Fruit fly (Drosophila melanogaster) whole organism, pupa: ENCODE results near the gene Blimp-1.

ENCODE experiments used
- CG10348 ChIP-seq: fragments of 200-800 bp; sonication (Bioruptor generic); IDR thresholded peaks from 2 replicates; pipeline ENCODE4 v1.3.6; 2022; ENCODE audit warnings: missing biosample characterization, missing genetic modification characterization
- CG14655 ChIP-seq: fragments of 200-800 bp; sonication (Bioruptor generic); optimal IDR thresholded peaks from 3 replicates; lab custom pipeline; 2017; ENCODE audit warnings: mild to moderate bottlenecking, missing biosample characterization, missing genetic modification reagents, missing genetic modification characterization
- CG15710 ChIP-seq: fragments of 200-800 bp; sonication (Bioruptor generic); optimal IDR thresholded peaks from 2 replicates; lab custom pipeline; 2018; ENCODE audit warnings: missing biosample characterization, mild to moderate bottlenecking, missing genetic modification characterization, moderate library complexity
- CG17806 ChIP-seq: fragments of 200-800 bp; sonication (Bioruptor generic); optimal IDR thresholded peaks from 2 replicates; lab custom pipeline; 2018; ENCODE audit warnings: missing biosample characterization, mild to moderate bottlenecking, missing genetic modification characterization, moderate library complexity
- CG4496 ChIP-seq: fragments of 200-800 bp; sonication (Bioruptor generic); IDR thresholded peaks from 3 replicates; pipeline ENCODE4 v1.3.6; 2022; ENCODE audit warnings: missing biosample characterization, missing genetic modification characterization
- CG8159 ChIP-seq: fragments of 200-800 bp; sonication (Bioruptor generic); optimal IDR thresholded peaks from 3 replicates; lab custom pipeline; 2018; ENCODE audit warnings: missing biosample characterization, mild to moderate bottlenecking, missing genetic modification characterization, moderate library complexity
- CG8301 ChIP-seq: fragments of 200-800 bp; sonication (Bioruptor generic); optimal IDR thresholded peaks from 2 replicates; lab custom pipeline; 2018; ENCODE audit warnings: missing biosample characterization, mild to moderate bottlenecking, missing genetic modification characterization
- D1 ChIP-seq: fragments of 200-800 bp; sonication (Bioruptor generic); optimal IDR thresholded peaks from 2 replicates; lab custom pipeline; 2018; ENCODE audit warnings: missing biosample characterization, mild to moderate bottlenecking, missing genetic modification characterization, moderate library complexity
- EcR ChIP-seq: fragments of 200-800 bp; sonication (Bioruptor generic); optimal IDR thresholded peaks from 3 replicates; lab custom pipeline; 2019; ENCODE audit warnings: missing biosample characterization, missing genetic modification characterization, mild to moderate bottlenecking, moderate library complexity, missing genetic modification reagents
- Ets98B ChIP-seq: fragments of 200-800 bp; sonication (Bioruptor generic); IDR thresholded peaks from 2 replicates; pipeline ENCODE4 v1.3.6; 2022; ENCODE audit warnings: missing biosample characterization, missing genetic modification characterization
- Pif1A ChIP-seq: fragments of 200-800 bp; sonication (Bioruptor generic); optimal IDR thresholded peaks from 3 replicates; lab custom pipeline; 2016; ENCODE audit warnings: missing biosample characterization, missing genetic modification characterization
- Snoo ChIP-seq: fragments of 200-800 bp; sonication (Bioruptor generic); optimal IDR thresholded peaks from 3 replicates; lab custom pipeline; 2017; ENCODE audit warnings: missing biosample characterization, mild to moderate bottlenecking, missing genetic modification characterization, inconsistent platforms
- fd96Ca ChIP-seq: fragments of 200-800 bp; sonication (Bioruptor generic); IDR thresholded peaks from 3 replicates; pipeline ENCODE4 v1.3.6; 2022; ENCODE audit warnings: missing biosample characterization, missing genetic modification characterization
- rn ChIP-seq: fragments of 200-800 bp; sonication (Bioruptor generic); IDR thresholded peaks from 2 replicates; pipeline ENCODE4 v1.3.6; 2022; ENCODE audit warnings: missing biosample characterization, missing genetic modification characterization

- TF ChIP-seq EcR (GFP tag; lab: Kevin White, UChicago) (no peak), Pif1A (GFP tag; lab: Kevin White, UChicago) (no peak), CG8159 (tag; lab: Kevin White, UChicago) (no peak), CG10348 (GFP tag; lab: Robert Waterston, UW) (no peak), CG15710 (tag; lab: Kevin White, UChicago) (no peak), CG8301 (tag; lab: Kevin White, UChicago) (no peak), Ets98B (GFP tag; lab: Robert Waterston, UW) (no peak), fd96Ca (GFP tag; lab: Robert Waterston, UW) (no peak), Snoo (tag; lab: Kevin White, UChicago) (no peak), D1 (tag; lab: Kevin White, UChicago) (no peak), CG17806 (tag; lab: Kevin White, UChicago) (no peak), CG4496 (GFP tag; lab: Robert Waterston, UW) (no peak), rn (GFP tag; lab: Robert Waterston, UW) (no peak), CG14655 (no peak)
Observed at dm6 chr3L:5617395-5617794, 13.4 kb upstream of the Blimp-1 start.
